Worm (Caenorhabditis elegans) whole organism, L3 larva: ENCODE data around the gene nsph-1.1.

Experiments used
- R02D3.7 ChIP-seq: fragments of 150-350 bp; optimal IDR thresholded peaks from 2 replicates; lab custom pipeline; 2014; ENCODE audit warnings: missing biosample characterization, missing genetic modification characterization
- ZK546.5 ChIP-seq: sonication (generic microtip); optimal IDR thresholded peaks from 2 replicates; lab custom pipeline; 2017; ENCODE audit warnings: missing biosample characterization, missing genetic modification characterization
- aly-2 ChIP-seq: fragments of 150-350 bp; optimal IDR thresholded peaks from 2 replicates; lab custom pipeline; 2014; ENCODE audit warnings: missing biosample characterization, missing genetic modification characterization
- ama-1 ChIP-seq: fragments of 150-350 bp; optimal IDR thresholded peaks from 2 replicates; lab custom pipeline; 2018
- ceh-16 ChIP-seq: sonication (generic microtip); optimal IDR thresholded peaks from 2 replicates; lab custom pipeline; 2017; ENCODE audit warnings: missing biosample characterization, missing genetic modification characterization
- ceh-28 ChIP-seq: fragments of 150-350 bp; optimal IDR thresholded peaks from 2 replicates; lab custom pipeline; 2014; ENCODE audit warnings: missing biosample characterization, missing genetic modification reagents, missing genetic modification characterization
- ceh-82 ChIP-seq: fragments of 150-350 bp; optimal IDR thresholded peaks from 2 replicates; lab custom pipeline; 2014; ENCODE audit warnings: missing biosample characterization, missing genetic modification characterization
- daf-12 ChIP-seq: fragments of 150-350 bp; optimal IDR thresholded peaks from 2 replicates; lab custom pipeline; 2014; ENCODE audit warnings: missing biosample characterization, missing genetic modification reagents, missing genetic modification characterization
- egl-27 ChIP-seq: sonication (generic microtip); optimal IDR thresholded peaks from 4 replicates; lab custom pipeline; 2017; ENCODE audit warnings: missing biosample characterization, missing genetic modification reagents, missing genetic modification characterization
- egl-5 ChIP-seq: fragments of 150-350 bp; optimal IDR thresholded peaks from 2 replicates; lab custom pipeline; 2017; ENCODE audit warnings: missing biosample characterization, missing genetic modification reagents, missing genetic modification characterization, inconsistent platforms
- elt-1 ChIP-seq: fragments of 150-350 bp; optimal IDR thresholded peaks from 2 replicates; lab custom pipeline; 2014; ENCODE audit warnings: missing biosample characterization, missing genetic modification characterization
- elt-2 ChIP-seq: sonication (generic microtip); optimal IDR thresholded peaks from 2 replicates; lab custom pipeline; 2016; ENCODE audit warnings: missing genetic modification reagents, mild to moderate bottlenecking, missing genetic modification characterization, missing compliant biosample characterization
- elt-3 ChIP-seq, 3 experiments: fragments of 150-350 bp in 1 of 3; sonication (generic microtip) in 2 of 3; optimal IDR thresholded peaks; 2 replicates in 2 of 3; 4 replicates in 1 of 3; lab custom pipeline; 2014 to 2017; ENCODE audit warnings: missing biosample characterization in 3 of 3, missing genetic modification characterization in 3 of 3
- eor-1 ChIP-seq, 2 experiments: fragments of 150-350 bp; optimal IDR thresholded peaks; 2 replicates each; lab custom pipeline; 2014 to 2018; ENCODE audit warnings: missing biosample characterization in 2 of 2, missing genetic modification characterization in 2 of 2
- fkh-10 ChIP-seq: sonication (generic microtip); optimal IDR thresholded peaks from 2 replicates; lab custom pipeline; 2017; ENCODE audit warnings: missing biosample characterization, missing genetic modification reagents, missing genetic modification characterization
- fkh-2 ChIP-seq: fragments of 150-350 bp; optimal IDR thresholded peaks from 2 replicates; lab custom pipeline; 2014; ENCODE audit warnings: missing biosample characterization, missing genetic modification reagents, missing genetic modification characterization
- fos-1 ChIP-seq: fragments of 150-350 bp; optimal IDR thresholded peaks from 2 replicates; lab custom pipeline; 2014; ENCODE audit warnings: missing biosample characterization, missing genetic modification characterization
- hmg-11 ChIP-seq: sonication (generic microtip); optimal IDR thresholded peaks from 2 replicates; lab custom pipeline; 2016; ENCODE audit warnings: missing genetic modification characterization, missing compliant biosample characterization
- jun-1 ChIP-seq: fragments of 150-350 bp; optimal IDR thresholded peaks from 2 replicates; lab custom pipeline; 2014; ENCODE audit warnings: missing biosample characterization, missing genetic modification reagents, missing genetic modification characterization
- lin-15B ChIP-seq: fragments of 150-350 bp; optimal IDR thresholded peaks from 2 replicates; lab custom pipeline; 2014; ENCODE audit warnings: missing biosample characterization, missing genetic modification characterization
- lin-39 ChIP-seq: fragments of 150-350 bp; optimal IDR thresholded peaks from 2 replicates; lab custom pipeline; 2018; ENCODE audit warnings: missing biosample characterization, missing genetic modification reagents, missing genetic modification characterization
- lsy-12 ChIP-seq: sonication (generic microtip); optimal IDR thresholded peaks from 2 replicates; lab custom pipeline; 2016; ENCODE audit warnings: mild to moderate bottlenecking, missing genetic modification characterization, missing compliant biosample characterization
- mdl-1 ChIP-seq: fragments of 150-350 bp; optimal IDR thresholded peaks from 2 replicates; lab custom pipeline; 2014; ENCODE audit warnings: missing biosample characterization, missing genetic modification characterization
- nfya-1 ChIP-seq: sonication (generic microtip); optimal IDR thresholded peaks from 2 replicates; lab custom pipeline; 2017; ENCODE audit warnings: missing genetic modification characterization, mild to moderate bottlenecking, missing compliant biosample characterization, antibody characterized with exemption, moderate library complexity; ENCODE audit not compliant: insufficient read depth
- nhr-11 ChIP-seq: fragments of 150-350 bp; optimal IDR thresholded peaks from 2 replicates; lab custom pipeline; 2014; ENCODE audit warnings: missing biosample characterization, missing genetic modification characterization
- nhr-12 ChIP-seq: fragments of 150-350 bp; optimal IDR thresholded peaks from 2 replicates; lab custom pipeline; 2014; ENCODE audit warnings: missing biosample characterization, missing genetic modification characterization
- nhr-23 ChIP-seq: fragments of 150-350 bp; optimal IDR thresholded peaks from 2 replicates; lab custom pipeline; 2014; ENCODE audit warnings: missing biosample characterization, missing genetic modification reagents, missing genetic modification characterization
- nhr-237 ChIP-seq: fragments of 150-350 bp; optimal IDR thresholded peaks from 2 replicates; lab custom pipeline; 2014; ENCODE audit warnings: missing biosample characterization, missing genetic modification characterization
- nhr-25 ChIP-seq: sonication (generic microtip); optimal IDR thresholded peaks from 2 replicates; lab custom pipeline; 2017; ENCODE audit warnings: missing biosample characterization, missing genetic modification characterization
- nhr-28 ChIP-seq: fragments of 150-350 bp; optimal IDR thresholded peaks from 2 replicates; lab custom pipeline; 2014; ENCODE audit warnings: missing biosample characterization, missing genetic modification characterization
- nhr-43 ChIP-seq: sonication (generic microtip); optimal IDR thresholded peaks from 2 replicates; lab custom pipeline; 2016; ENCODE audit warnings: mild to moderate bottlenecking, missing genetic modification characterization, missing compliant biosample characterization; ENCODE audit not compliant: poor library complexity, severe bottlenecking
- nhr-67 ChIP-seq: fragments of 150-350 bp; optimal IDR thresholded peaks from 2 replicates; lab custom pipeline; 2014; ENCODE audit warnings: missing biosample characterization, missing genetic modification characterization
- nhr-76 ChIP-seq: fragments of 150-350 bp; sonication (generic microtip); optimal IDR thresholded peaks from 5 replicates; lab custom pipeline; 2014; ENCODE audit warnings: missing biosample characterization, missing genetic modification characterization
- nhr-77 ChIP-seq: fragments of 150-350 bp; optimal IDR thresholded peaks from 2 replicates; lab custom pipeline; 2014; ENCODE audit warnings: missing biosample characterization, missing genetic modification characterization
- pha-4 ChIP-seq: fragments of 150-350 bp; optimal IDR thresholded peaks from 2 replicates; lab custom pipeline; 2014; ENCODE audit warnings: missing biosample characterization, missing genetic modification reagents, missing genetic modification characterization
- pqm-1 ChIP-seq: fragments of 150-350 bp; optimal IDR thresholded peaks from 2 replicates; lab custom pipeline; 2017; ENCODE audit warnings: missing biosample characterization, missing genetic modification characterization, inconsistent platforms
- sea-2 ChIP-seq: fragments of 150-350 bp; sonication (generic microtip); optimal IDR thresholded peaks from 4 replicates; lab custom pipeline; 2014; ENCODE audit warnings: missing biosample characterization, missing genetic modification reagents, missing genetic modification characterization
- skn-1 ChIP-seq: fragments of 150-350 bp; optimal IDR thresholded peaks from 2 replicates; lab custom pipeline; 2014; ENCODE audit warnings: missing biosample characterization, missing genetic modification characterization
- snpc-4 ChIP-seq: fragments of 150-350 bp; optimal IDR thresholded peaks from 2 replicates; lab custom pipeline; 2014; ENCODE audit warnings: missing biosample characterization, missing genetic modification characterization
- tbx-2 ChIP-seq: sonication (generic microtip); optimal IDR thresholded peaks from 2 replicates; lab custom pipeline; 2016; ENCODE audit warnings: mild to moderate bottlenecking, missing genetic modification characterization, missing compliant biosample characterization
- unc-62 ChIP-seq: fragments of 150-350 bp; sonication (generic microtip); optimal IDR thresholded peaks from 4 replicates; lab custom pipeline; 2014; ENCODE audit warnings: missing biosample characterization, missing genetic modification reagents, missing genetic modification characterization
- ztf-11 ChIP-seq: fragments of 150-350 bp; optimal IDR thresholded peaks from 2 replicates; lab custom pipeline; 2014; ENCODE audit warnings: missing biosample characterization, missing genetic modification characterization
- ztf-4 ChIP-seq: fragments of 150-350 bp; optimal IDR thresholded peaks from 2 replicates; lab custom pipeline; 2014; ENCODE audit warnings: missing biosample characterization, missing genetic modification characterization

The nsph-1.1 gene

ce11 chrII:8784235-8784928, 17.8 kb downstream of the nsph-1.1 start:
- TF ChIP-seq nhr-43 (peak; percentile 13), hmg-11 (tag; lab: Kevin White, UChicago) (peak; percentile 57), ceh-16 (tag; lab: Kevin White, UChicago) (no peak), elt-2 (tag; lab: Kevin White, UChicago) (peak; percentile 29), nhr-76 (tag; lab: Kevin White, UChicago) (no peak), nfya-1 (tag; lab: Kevin White, UChicago) (peak; percentile 81), nhr-67 (tag; lab: Kevin White, UChicago) (no peak), nhr-28 (no peak), pqm-1 (peak; percentile 32), R02D3.7 (no peak), lin-39 (tag; lab: Kevin White, UChicago) (peak; percentile 67), egl-5 (no peak), ceh-28 (peak; percentile 9), jun-1 (tag; lab: Kevin White, UChicago) (no peak), pha-4 (tag; lab: Kevin White, UChicago) (peak; percentile 38), mdl-1 (tag; lab: Kevin White, UChicago) (no peak), ZK546.5 (no peak), ama-1 (lab: Kevin White, UChicago) (peak; percentile 94)
- TF ChIP-seq, all 47 proteins: peak for 9

- TF ChIP-seq aly-2 (tag; lab: Kevin White, UChicago): no peak
- no peak for TF ChIP-seq nhr-25 (tag; lab: Kevin White, UChicago)
- no peak for TF ChIP-seq fkh-2 (tag; lab: Kevin White, UChicago)
- peak; percentile 38 for TF ChIP-seq snpc-4
- TF ChIP-seq fkh-10 (GFP tag; lab: Kevin White, UChicago): no peak
- no peak for TF ChIP-seq elt-3 (tag; optimal IDR thresholded peaks at IDR 0.05; lab: Kevin White, UChicago)
- TF ChIP-seq unc-62 (GFP tag; lab: Kevin White, UChicago): no peak
- TF ChIP-seq nhr-43: no peak
- TF ChIP-seq ama-1 (lab: Kevin White, UChicago): peak; percentile 71
- peak; percentile 25 for TF ChIP-seq egl-5
- TF ChIP-seq nhr-11 (tag; lab: Kevin White, UChicago): peak; percentile 1
- TF ChIP-seq nhr-23 (tag; lab: Kevin White, UChicago): no peak
- TF ChIP-seq nhr-67 (tag; lab: Kevin White, UChicago): no peak
- TF ChIP-seq skn-1 (tag; lab: Kevin White, UChicago): no peak
- TF ChIP-seq ceh-28: no peak
- no peak for TF ChIP-seq R02D3.7
- TF ChIP-seq hmg-11 (tag; lab: Kevin White, UChicago): peak; percentile 78
- peak; percentile 55 for TF ChIP-seq nfya-1 (tag; lab: Kevin White, UChicago)
These were observed 19.3 kb downstream of the nsph-1.1 start for ce11 chrII:8785875-8786274.

ce11 chrII:8787376-8787775, 20.8 kb downstream of the nsph-1.1 start:
- peak; percentile 55 for TF ChIP-seq mdl-1 (tag; lab: Kevin White, UChicago)
- TF ChIP-seq snpc-4: peak; percentile 58
- peak; percentile 78 for TF ChIP-seq fos-1 (tag; lab: Kevin White, UChicago)
- peak; percentile 95 for TF ChIP-seq fkh-10 (GFP tag; lab: Kevin White, UChicago)
- TF ChIP-seq hmg-11 (tag; lab: Kevin White, UChicago): peak; percentile 76
- peak in 1 of 3 experiments; percentile 57 for TF ChIP-seq elt-3 (tag; optimal IDR thresholded peaks at IDR 0.05; lab: Kevin White, UChicago)
- TF ChIP-seq elt-1 (tag; lab: Kevin White, UChicago): peak; percentile 69
- peak; percentile 2 for TF ChIP-seq egl-27 (tag; lab: Kevin White, UChicago)
- TF ChIP-seq nhr-25 (tag; lab: Kevin White, UChicago): peak; percentile 97
- peak; percentile 99 for TF ChIP-seq egl-5
- peak; percentile 85 for TF ChIP-seq lin-15B
- TF ChIP-seq nhr-77: no peak
- peak; percentile 99 for TF ChIP-seq pha-4 (tag; lab: Kevin White, UChicago)
- peak; percentile 76 for TF ChIP-seq nhr-11 (tag; lab: Kevin White, UChicago)
- TF ChIP-seq nhr-12 (tag; lab: Kevin White, UChicago): no peak
- peak; percentile 96 for TF ChIP-seq skn-1 (tag; lab: Kevin White, UChicago)
- TF ChIP-seq nfya-1 (tag; lab: Kevin White, UChicago): peak; percentile 98
- TF ChIP-seq nhr-23 (tag; lab: Kevin White, UChicago): peak; percentile 98
- peak; percentile 96 for TF ChIP-seq ceh-28
- peak; percentile 59 for TF ChIP-seq ztf-4
- TF ChIP-seq pqm-1: peak; percentile 86
- TF ChIP-seq nhr-67 (tag; lab: Kevin White, UChicago): no peak
- TF ChIP-seq lin-39 (tag; lab: Kevin White, UChicago): peak; percentile 96
- no peak for TF ChIP-seq ceh-16 (tag; lab: Kevin White, UChicago)
- TF ChIP-seq nhr-43: peak; percentile 95
- TF ChIP-seq tbx-2 (tag; lab: Kevin White, UChicago): peak; percentile 87
- TF ChIP-seq R02D3.7: peak; percentile 55
- no peak for TF ChIP-seq sea-2 (GFP tag; lab: Kevin White, UChicago)
- TF ChIP-seq lsy-12: peak; percentile 94
- TF ChIP-seq jun-1 (tag; lab: Kevin White, UChicago): peak; percentile 96
- TF ChIP-seq daf-12 (tag; lab: Kevin White, UChicago): no peak
- TF ChIP-seq eor-1 (tag; optimal IDR thresholded peaks at IDR 0.05; lab: Kevin White, UChicago): peak in 1 of 2 experiments; percentile 71
- peak; percentile 98 for TF ChIP-seq fkh-2 (tag; lab: Kevin White, UChicago)
- TF ChIP-seq ama-1 (lab: Kevin White, UChicago): peak; percentile 97
- TF ChIP-seq ztf-11 (tag; lab: Kevin White, UChicago): no peak
- TF ChIP-seq elt-2 (tag; lab: Kevin White, UChicago): peak; percentile 79
- TF ChIP-seq aly-2 (tag; lab: Kevin White, UChicago): peak; percentile 18
- no peak for TF ChIP-seq nhr-237
- TF ChIP-seq ceh-82: peak; percentile 42
- TF ChIP-seq, all 47 proteins: peak for 31
